Fruit fly (Drosophila melanogaster) S2 (cell line): ENCODE measurements around the gene CG31454.

Experiments
- CG8478 ChIP-seq: fragments of >200 bp; optimal IDR thresholded peaks from 2 replicates; lab custom pipeline; 2018
- CTCF ChIP-seq, 2 experiments: fragments of >200 bp; optimal IDR thresholded peaks; 2 replicates each; lab custom pipeline; 2018

The CG31454 gene

dm6 chr3R:8521499-8521898 is at the start of gene CG31454:
TSS of gene CG31454 (plus strand) at chr3R:8521658.
- TF ChIP-seq CTCF (optimal IDR thresholded peaks at IDR 0.05; lab: Kevin White, UChicago) (no peak), CG8478 (lab: Kevin White, UChicago) (no peak)

- TF ChIP-seq CTCF (optimal IDR thresholded peaks at IDR 0.05; lab: Kevin White, UChicago) (no peak), CG8478 (lab: Kevin White, UChicago) (no peak)
Observed at dm6 chr3R:8477361-8478007, 44.0 kb upstream of the CG31454 start, which contains the start of gene CG45263. TSS of gene CG45263 (minus strand) at chr3R:8477617.

dm6 chr3R:8482881-8483280 is 38.6 kb upstream of the CG31454 start:
- TF ChIP-seq CG8478 (lab: Kevin White, UChicago) (no peak), CTCF (optimal IDR thresholded peaks at IDR 0.05; lab: Kevin White, UChicago) (no peak)

- TF ChIP-seq CTCF (optimal IDR thresholded peaks at IDR 0.05; lab: Kevin White, UChicago) (peak; percentile 47 to 53), CG8478 (lab: Kevin White, UChicago) (no peak)
Observed at dm6 chr3R:8484573-8484972, 36.9 kb upstream of the CG31454 start.

DNA sequence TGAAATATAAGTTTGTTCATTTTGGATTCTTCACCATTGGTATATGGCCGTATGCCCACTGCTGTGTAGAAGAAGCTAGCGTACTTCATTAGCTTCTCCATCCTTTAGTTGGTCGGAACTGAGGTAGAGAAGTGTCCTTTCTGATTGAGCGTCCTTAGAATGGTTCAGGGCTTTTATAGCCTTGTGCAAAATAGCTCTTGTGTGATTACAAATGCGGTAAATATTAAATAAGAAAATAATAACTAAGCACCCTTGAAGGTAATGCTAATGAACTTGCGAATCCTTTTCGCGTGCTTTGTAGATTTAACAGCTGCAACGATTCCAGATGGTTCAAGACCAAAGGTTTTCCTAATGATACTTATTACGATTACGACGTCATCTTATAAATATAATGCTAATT is 10.2 kb upstream of the CG31454 start, which contains the start of gene Or85b:
Gene Or85b, minus strand, starts transcription at position 101 of the 400 bp plus-strand sequence.
- TF ChIP-seq CG8478 (lab: Kevin White, UChicago) (no peak), CTCF (optimal IDR thresholded peaks at IDR 0.05; lab: Kevin White, UChicago) (no peak)

DNA sequence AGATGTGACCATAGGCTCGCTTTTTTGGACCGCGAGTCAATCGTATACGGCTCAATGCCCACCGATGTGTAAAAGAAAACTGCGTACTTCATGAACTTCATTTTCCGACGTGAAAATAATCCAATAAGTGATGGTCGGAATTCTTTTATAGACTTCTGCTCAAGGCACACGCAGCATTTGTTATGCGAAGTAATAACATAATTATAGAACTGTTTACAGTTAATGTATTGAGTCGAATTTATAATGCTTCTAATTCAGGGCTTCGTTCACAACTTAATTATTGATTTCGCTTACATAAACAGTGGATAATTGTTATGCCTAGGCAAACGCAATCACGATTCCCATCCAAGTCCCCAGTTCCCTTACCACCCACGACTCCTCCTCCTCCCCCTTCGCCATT is 8.5 kb upstream of the CG31454 start, which contains the start of gene Or85c:
Gene Or85c, minus strand, starts transcription at position 101 of the 400 bp plus-strand sequence.
- no peak for TF ChIP-seq CG8478 (lab: Kevin White, UChicago)
- TF ChIP-seq CTCF (optimal IDR thresholded peaks at IDR 0.05; lab: Kevin White, UChicago), result no peak

DNA sequence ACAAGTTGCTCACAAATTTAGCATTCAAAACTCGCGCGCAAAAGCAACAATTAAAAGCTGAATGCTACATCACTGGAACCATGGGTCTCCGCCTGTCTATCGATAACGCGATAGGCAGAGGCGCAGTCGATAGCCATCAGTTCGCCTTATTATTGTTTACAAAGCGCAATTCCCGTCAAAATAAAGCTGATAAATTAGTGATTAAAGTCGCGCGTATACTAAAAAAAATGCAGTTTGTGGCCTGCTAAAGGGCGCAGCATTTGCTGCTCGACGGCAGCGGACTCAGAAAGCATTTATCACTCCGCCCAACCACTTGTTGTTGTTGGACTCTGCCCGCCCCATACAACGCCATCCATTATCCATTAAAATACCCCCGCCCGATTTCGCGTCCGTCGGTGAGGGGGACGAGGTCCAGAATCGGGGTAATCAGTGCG is 3.7 kb upstream of the CG31454 start, which contains the start of gene CG11737:
Gene CG11737, plus strand, starts transcription at position 117 of the 434 bp plus-strand sequence.
- TF ChIP-seq CG8478 (lab: Kevin White, UChicago), result no peak
- no peak for TF ChIP-seq CTCF (optimal IDR thresholded peaks at IDR 0.05; lab: Kevin White, UChicago)

DNA sequence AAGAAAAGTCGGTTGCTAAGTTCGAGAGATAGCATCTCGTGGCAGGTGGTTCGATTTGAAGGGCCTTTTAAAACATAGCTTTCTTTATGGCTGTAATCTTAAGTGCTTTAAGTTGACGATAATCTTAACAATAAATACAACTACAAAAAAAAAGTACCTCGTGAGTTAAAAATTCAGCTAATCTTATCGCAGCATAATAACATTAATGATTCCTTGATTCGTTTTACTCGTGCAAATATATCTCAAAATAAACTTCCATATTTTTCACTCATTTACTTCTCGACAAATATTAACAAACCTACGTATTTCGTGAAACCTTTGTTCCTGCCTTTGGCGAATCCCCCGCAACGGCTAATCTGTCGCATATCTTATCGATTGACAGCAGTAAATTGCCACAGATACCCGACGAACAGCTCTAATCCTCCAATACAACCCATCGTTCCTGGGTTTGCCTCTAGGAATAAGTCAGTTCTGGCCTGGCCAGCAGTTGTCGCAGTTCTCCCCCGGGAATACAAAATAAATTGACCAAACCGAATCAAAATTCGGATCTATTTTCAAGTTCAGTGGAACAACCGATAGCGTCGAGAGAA is 2.8 kb upstream of the CG31454 start:
- TF ChIP-seq CG8478 (lab: Kevin White, UChicago), result no peak
- no peak for TF ChIP-seq CTCF (optimal IDR thresholded peaks at IDR 0.05; lab: Kevin White, UChicago)

- TF ChIP-seq CG8478 (lab: Kevin White, UChicago) (no peak), CTCF (optimal IDR thresholded peaks at IDR 0.05; lab: Kevin White, UChicago) (no peak)
Observed at dm6 chr3R:8519157-8519556, 2.3 kb upstream of the CG31454 start.

dm6 chr3R:8520809-8521208 is 649 bp upstream of the CG31454 start:
- no peak for TF ChIP-seq CG8478 (lab: Kevin White, UChicago)
- no peak for TF ChIP-seq CTCF (optimal IDR thresholded peaks at IDR 0.05; lab: Kevin White, UChicago)

dm6 chr3R:8523668-8524067 is 2.2 kb downstream of the CG31454 start, which contains the start of gene CG31259:
TSS of gene CG31259 (plus strand) at chr3R:8523944.
- no peak for TF ChIP-seq CTCF (optimal IDR thresholded peaks at IDR 0.05; lab: Kevin White, UChicago)
- TF ChIP-seq CG8478 (lab: Kevin White, UChicago), result no peak

DNA sequence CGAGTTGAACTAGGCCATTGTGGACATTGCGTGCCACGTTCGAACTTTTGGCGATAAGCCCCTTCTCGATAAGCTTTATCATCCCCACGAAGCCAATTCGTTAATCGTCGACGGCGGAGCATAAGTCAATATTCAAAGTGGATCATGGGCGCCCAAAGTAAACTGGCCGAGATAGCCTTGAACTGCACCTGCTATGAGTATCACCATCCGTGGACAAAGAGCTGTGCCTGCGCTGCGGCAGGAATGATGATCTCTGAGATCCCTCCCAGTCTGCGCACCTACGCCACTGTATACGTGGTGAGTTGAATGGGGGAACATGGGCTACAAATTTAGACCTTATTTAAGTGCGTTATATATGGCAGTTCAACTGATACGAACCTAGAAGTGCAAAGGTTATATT is 2.8 kb downstream of the CG31454 start:
- TF ChIP-seq CTCF (optimal IDR thresholded peaks at IDR 0.05; lab: Kevin White, UChicago) (no peak), CG8478 (lab: Kevin White, UChicago) (no peak)

- TF ChIP-seq CTCF (optimal IDR thresholded peaks at IDR 0.05; lab: Kevin White, UChicago) (no peak), CG8478 (lab: Kevin White, UChicago) (no peak)
Observed at dm6 chr3R:8528862-8529261, 7.4 kb downstream of the CG31454 start, which contains the start of gene CG11741. TSS of gene CG11741 (minus strand) at chr3R:8528877.

DNA sequence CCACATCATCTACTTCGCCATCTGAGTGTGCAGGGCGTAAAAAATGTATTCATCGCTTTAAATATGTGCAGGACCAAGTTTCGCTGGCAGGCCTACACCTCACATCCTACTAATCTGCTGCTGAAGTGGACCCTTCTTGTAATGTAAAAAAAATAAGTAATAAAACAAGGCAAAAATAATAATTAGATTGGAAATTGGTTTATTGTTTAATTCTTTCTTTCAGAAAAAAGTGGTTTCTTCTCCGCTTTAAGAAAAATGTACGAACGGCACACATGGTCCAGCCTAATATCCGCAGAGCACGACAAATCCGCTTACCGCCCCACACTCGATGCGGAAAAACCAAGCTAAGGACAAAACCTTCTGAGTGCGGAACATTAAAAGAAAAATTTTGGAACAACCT is 24.5 kb downstream of the CG31454 start:
- TF ChIP-seq CG8478 (lab: Kevin White, UChicago) (no peak), CTCF (optimal IDR thresholded peaks at IDR 0.05; lab: Kevin White, UChicago) (no peak)

- TF ChIP-seq CTCF (optimal IDR thresholded peaks at IDR 0.05; lab: Kevin White, UChicago) (no peak), CG8478 (lab: Kevin White, UChicago) (no peak)
Observed at dm6 chr3R:8552308-8552707, 30.9 kb downstream of the CG31454 start, which contains the start of gene Or85d. TSS of gene Or85d (plus strand) at chr3R:8552608.
